Fruit fly (Drosophila melanogaster): ENCODE measurements around the gene CG4596.

The CG4596 gene

dm6 chr3R:10828688-10829087, 44.1 kb upstream of the CG4596 start:
- TF ChIP-seq Eip78C (GFP tag) (peak; percentile 24), svp (GFP tag) (peak; percentile 56), CG6854 (GFP tag; optimal IDR thresholded peaks at IDR 0.05) (peak; percentile 57), Sox15 (GFP tag; optimal IDR thresholded peaks at IDR 0.05) (no peak), ss (GFP tag; optimal IDR thresholded peaks at IDR 0.05) (peak in 1 of 2 experiments; percentile 70)

dm6 chr3R:10829746-10830145, 43.1 kb upstream of the CG4596 start:
- peak; percentile 56 for TF ChIP-seq Eip75B (GFP tag; optimal IDR thresholded peaks at IDR 0.05)
- TF ChIP-seq Met (GFP tag; optimal IDR thresholded peaks at IDR 0.05), result no peak
- TF ChIP-seq Lpt (GFP tag; optimal IDR thresholded peaks at IDR 0.05), result no peak
- TF ChIP-seq Smox (GFP tag; optimal IDR thresholded peaks at IDR 0.05), result no peak
- TF ChIP-seq Hr39 (GFP tag; optimal IDR thresholded peaks at IDR 0.05), result no peak
- TF ChIP-seq CG6163 (GFP tag; IDR thresholded peaks at IDR 0.05), result 0 out of 3 replicates have a peak, but pooled peaks have one; percentile 35
- TF ChIP-seq achi (GFP tag; optimal IDR thresholded peaks at IDR 0.05), result peak; percentile 31
- TF ChIP-seq Sox14 (GFP tag; optimal IDR thresholded peaks at IDR 0.05), result peak; percentile 48
- peak; percentile 81 for TF ChIP-seq CG6808 (GFP tag; optimal IDR thresholded peaks at IDR 0.05)
- TF ChIP-seq CG15336 (GFP tag; IDR thresholded peaks at IDR 0.05), result no peak
- TF ChIP-seq dsx (GFP tag; optimal IDR thresholded peaks at IDR 0.05; ENCODE audit: poor library complexity, severe bottlenecking), result peak; percentile 45
- TF ChIP-seq CG4318 (GFP tag; optimal IDR thresholded peaks at IDR 0.05), result no peak
- TF ChIP-seq CG7368 (GFP tag; optimal IDR thresholded peaks at IDR 0.05), result no peak
- no peak for TF ChIP-seq vri (GFP tag; optimal IDR thresholded peaks at IDR 0.05)
- no peak for TF ChIP-seq CG8632 (GFP tag; optimal IDR thresholded peaks at IDR 0.05)
- peak; percentile 69 for TF ChIP-seq CG10669 (GFP tag; optimal IDR thresholded peaks at IDR 0.05)
- peak; percentile 24 for TF ChIP-seq OdsH (GFP tag; optimal IDR thresholded peaks at IDR 0.05)
- TF ChIP-seq Eip93F (GFP tag; optimal IDR thresholded peaks at IDR 0.05), result no peak
- no peak for TF ChIP-seq CG16779 (tag; optimal IDR thresholded peaks at IDR 0.05)
- peak; percentile 47 for TF ChIP-seq CG32006 (GFP tag; optimal IDR thresholded peaks at IDR 0.05)
- no peak for TF ChIP-seq Sox102F (GFP tag; optimal IDR thresholded peaks at IDR 0.05)
- no peak for TF ChIP-seq topi (GFP tag; optimal IDR thresholded peaks at IDR 0.05)
- TF ChIP-seq svp (GFP tag), result no peak
- no peak for TF ChIP-seq CG6276 (GFP tag; optimal IDR thresholded peaks at IDR 0.05)
- TF ChIP-seq Ets21C (GFP tag; optimal IDR thresholded peaks at IDR 0.05), result no peak
- no peak for TF ChIP-seq Hr38 (GFP tag; optimal IDR thresholded peaks at IDR 0.05)
- peak; percentile 30 for TF ChIP-seq CG3919 (GFP tag; optimal IDR thresholded peaks at IDR 0.05)
- TF ChIP-seq CG11294 (GFP tag; IDR thresholded peaks at IDR 0.05), result no peak
- 0 out of 3 replicates have a peak, but pooled peaks have one; percentile 15 for TF ChIP-seq CG8119 (GFP tag; IDR thresholded peaks at IDR 0.05)
- no peak for TF ChIP-seq CG11762 (GFP tag; optimal IDR thresholded peaks at IDR 0.05; ENCODE audit: insufficient read depth)
- no peak for TF ChIP-seq CG11902 (GFP tag; optimal IDR thresholded peaks at IDR 0.05)
- peak; percentile 58 for TF ChIP-seq CG10631 (GFP tag; optimal IDR thresholded peaks at IDR 0.05)
- peak; percentile 8 for TF ChIP-seq CG9139 (GFP tag; optimal IDR thresholded peaks at IDR 0.05)
- peak; percentile 74 for TF ChIP-seq Ets96B (tag; optimal IDR thresholded peaks at IDR 0.05)
- no peak for TF ChIP-seq CG31627 (GFP tag; optimal IDR thresholded peaks at IDR 0.05)
- no peak for TF ChIP-seq net (GFP tag; optimal IDR thresholded peaks at IDR 0.05)
- no peak for TF ChIP-seq CG6854 (GFP tag; optimal IDR thresholded peaks at IDR 0.05)
- no peak for TF ChIP-seq cyc (GFP tag; optimal IDR thresholded peaks at IDR 0.05)
- peak; percentile 66 for TF ChIP-seq fd59A (GFP tag; optimal IDR thresholded peaks at IDR 0.05)
- peak; percentile 80 for TF ChIP-seq CG3032 (tag; optimal IDR thresholded peaks at IDR 0.05)
- no peak for TF ChIP-seq Blimp-1 (GFP tag; optimal IDR thresholded peaks at IDR 0.05)
- no peak for TF ChIP-seq CG6792 (GFP tag; optimal IDR thresholded peaks at IDR 0.05)
- TF ChIP-seq pdm3 (GFP tag; optimal IDR thresholded peaks at IDR 0.05), result peak; percentile 34
- no peak for TF ChIP-seq fkh (GFP tag; optimal IDR thresholded peaks at IDR 0.05)
- no peak for TF ChIP-seq esn (GFP tag; optimal IDR thresholded peaks at IDR 0.05)
- TF ChIP-seq CG34406 (GFP tag; optimal IDR thresholded peaks at IDR 0.05), result no peak
- TF ChIP-seq dac (GFP tag; optimal IDR thresholded peaks at IDR 0.05), result no peak
- TF ChIP-seq Eip78C (GFP tag), result peak; percentile 88
